Fruit fly (Drosophila melanogaster) whole organism, embryonic: ENCODE results near the gene CG7896.

ENCODE experiments used
- BEAF-32 ChIP-seq: fragments of 200-800 bp; sonication (Bioruptor generic); optimal IDR thresholded peaks from 3 replicates; lab custom pipeline; 2017; ENCODE audit warnings: missing biosample characterization, missing genetic modification characterization, mild to moderate bottlenecking, moderate library complexity, missing genetic modification reagents
- Bgb ChIP-seq: fragments of 200-800 bp; sonication (Bioruptor generic); IDR thresholded peaks from 2 replicates; pipeline ENCODE4 v1.3.6; 2022; ENCODE audit warnings: missing biosample characterization, missing genetic modification characterization; ENCODE audit not compliant: partially characterized antibody
- CG10209 ChIP-seq: fragments of 200-800 bp; sonication (Bioruptor generic); optimal IDR thresholded peaks from 3 replicates; lab custom pipeline; 2017; ENCODE audit warnings: missing biosample characterization, mild to moderate bottlenecking, missing genetic modification characterization, missing genetic modification reagents
- CG11247 ChIP-seq: fragments of 200-800 bp; sonication (Bioruptor generic); IDR thresholded peaks from 2 replicates; pipeline ENCODE4 v1.3.6; 2022; ENCODE audit warnings: missing biosample characterization, missing genetic modification characterization
- CG13287 ChIP-seq: fragments of 200-800 bp; sonication (Bioruptor generic); IDR thresholded peaks from 2 replicates; pipeline ENCODE4 v1.3.6; 2022; ENCODE audit warnings: missing biosample characterization, missing genetic modification characterization; ENCODE audit not compliant: partially characterized antibody
- CG15601 ChIP-seq: fragments of 200-800 bp; sonication (Bioruptor generic); optimal IDR thresholded peaks from 3 replicates; lab custom pipeline; 2019; ENCODE audit warnings: missing biosample characterization, mild to moderate bottlenecking, missing genetic modification characterization, moderate library complexity
- CG16813 ChIP-seq: fragments of 200-800 bp; sonication (Bioruptor generic); IDR thresholded peaks from 3 replicates; pipeline ENCODE4 v1.3.6; 2022; ENCODE audit warnings: missing biosample characterization, missing genetic modification characterization; ENCODE audit not compliant: partially characterized antibody
- CG16863 ChIP-seq: fragments of 200-800 bp; sonication (Bioruptor generic); optimal IDR thresholded peaks from 3 replicates; lab custom pipeline; 2016; ENCODE audit warnings: missing biosample characterization, missing genetic modification characterization
- CG17186 ChIP-seq: fragments of 200-800 bp; sonication (Bioruptor generic); optimal IDR thresholded peaks from 3 replicates; lab custom pipeline; 2017; ENCODE audit warnings: missing biosample characterization, missing genetic modification reagents, missing genetic modification characterization
- CG34224 ChIP-seq: fragments of 200-800 bp; sonication (Bioruptor generic); IDR thresholded peaks from 3 replicates; pipeline ENCODE4 v1.3.6; 2022; ENCODE audit warnings: missing biosample characterization, missing genetic modification characterization; ENCODE audit not compliant: partially characterized antibody
- CG3847 ChIP-seq: fragments of 200-800 bp; sonication (Bioruptor generic); IDR thresholded peaks from 2 replicates; pipeline ENCODE4 v1.3.6; 2022; ENCODE audit warnings: missing biosample characterization, missing genetic modification characterization
- CG4617 ChIP-seq: fragments of 200-800 bp; sonication (Bioruptor generic); optimal IDR thresholded peaks from 3 replicates; lab custom pipeline; 2016; ENCODE audit warnings: missing biosample characterization, missing genetic modification characterization, borderline replicate concordance
- CG6791 ChIP-seq: fragments of 200-800 bp; sonication (Bioruptor generic); IDR thresholded peaks from 3 replicates; pipeline ENCODE4 v1.3.6; 2022; ENCODE audit warnings: missing biosample characterization, missing genetic modification characterization; ENCODE audit not compliant: partially characterized antibody
- CG7963 ChIP-seq: fragments of 200-800 bp; sonication (Bioruptor generic); IDR thresholded peaks from 3 replicates; pipeline ENCODE4 v1.3.6; 2022; ENCODE audit warnings: missing biosample characterization, missing genetic modification characterization; ENCODE audit not compliant: partially characterized antibody
- CG9797 ChIP-seq: fragments of 200-800 bp; sonication (Bioruptor generic); optimal IDR thresholded peaks from 3 replicates; lab custom pipeline; 2018; ENCODE audit warnings: missing biosample characterization, mild to moderate bottlenecking, missing genetic modification characterization
- Dll ChIP-seq: fragments of 200-800 bp; sonication (Bioruptor generic); IDR thresholded peaks from 4 replicates; pipeline ENCODE4 v1.3.6; 2022; ENCODE audit warnings: missing biosample characterization, missing genetic modification characterization; ENCODE audit not compliant: partially characterized antibody
- Dp ChIP-seq: fragments of 200-800 bp; sonication (Bioruptor generic); optimal IDR thresholded peaks from 2 replicates; lab custom pipeline; 2018; ENCODE audit warnings: missing biosample characterization, mild to moderate bottlenecking, missing genetic modification characterization, moderate library complexity
- Dref ChIP-seq: fragments of 200-800 bp; sonication (Bioruptor generic); IDR thresholded peaks from 2 replicates; pipeline ENCODE4 v1.3.6; 2022; ENCODE audit warnings: missing biosample characterization, missing genetic modification characterization
- E2f2 ChIP-seq: fragments of 200-800 bp; sonication (Bioruptor generic); IDR thresholded peaks from 2 replicates; pipeline ENCODE4 v1.3.6; 2022; ENCODE audit warnings: missing biosample characterization, missing genetic modification characterization
- Ets97D ChIP-seq: fragments of 200-800 bp; sonication (Bioruptor generic); optimal IDR thresholded peaks from 3 replicates; lab custom pipeline; 2016; ENCODE audit warnings: missing biosample characterization, missing genetic modification characterization
- HLH4C ChIP-seq: fragments of 200-800 bp; sonication (Bioruptor generic); IDR thresholded peaks from 3 replicates; pipeline ENCODE4 v1.3.6; 2022; ENCODE audit warnings: missing biosample characterization, missing genetic modification characterization; ENCODE audit not compliant: partially characterized antibody
- HmgZ ChIP-seq: fragments of 200-800 bp; sonication (Bioruptor generic); optimal IDR thresholded peaks from 2 replicates; lab custom pipeline; 2018; ENCODE audit warnings: missing biosample characterization, mild to moderate bottlenecking, missing genetic modification characterization
- MBD-R2 ChIP-seq: fragments of 200-800 bp; sonication (Bioruptor generic); IDR thresholded peaks from 2 replicates; pipeline ENCODE4 v1.3.6; 2022; ENCODE audit warnings: missing biosample characterization, missing genetic modification characterization
- Myb ChIP-seq: fragments of 200-800 bp; sonication (Bioruptor generic); optimal IDR thresholded peaks from 2 replicates; lab custom pipeline; 2016; ENCODE audit warnings: missing biosample characterization, missing genetic modification characterization
- Sin3A ChIP-seq: fragments of >200 bp; optimal IDR thresholded peaks from 2 replicates; lab custom pipeline; 2018
- Sry-δ ChIP-seq: fragments of 200-800 bp; sonication (Bioruptor generic); optimal IDR thresholded peaks from 2 replicates; lab custom pipeline; 2016; ENCODE audit warnings: missing biosample characterization, missing genetic modification characterization
- TFAM ChIP-seq: fragments of 200-800 bp; sonication (Bioruptor generic); optimal IDR thresholded peaks from 2 replicates; lab custom pipeline; 2017; ENCODE audit warnings: missing biosample characterization, missing genetic modification characterization, inconsistent platforms
- YL-1 ChIP-seq: fragments of 200-800 bp; sonication (Bioruptor generic); optimal IDR thresholded peaks from 3 replicates; lab custom pipeline; 2017; ENCODE audit warnings: missing biosample characterization, mild to moderate bottlenecking, missing genetic modification characterization
- amos ChIP-seq: fragments of 200-800 bp; sonication (Bioruptor generic); IDR thresholded peaks from 2 replicates; pipeline ENCODE4 v1.3.6; 2022; ENCODE audit warnings: missing biosample characterization, missing genetic modification characterization; ENCODE audit not compliant: partially characterized antibody
- bbx ChIP-seq: fragments of 200-800 bp; sonication (Bioruptor generic); IDR thresholded peaks from 2 replicates; pipeline ENCODE4 v1.3.6; 2022; ENCODE audit warnings: missing biosample characterization, missing genetic modification characterization; ENCODE audit not compliant: partially characterized antibody
- bigmax ChIP-seq: fragments of 200-800 bp; sonication (Bioruptor generic); optimal IDR thresholded peaks from 2 replicates; lab custom pipeline; 2018; ENCODE audit warnings: missing biosample characterization, mild to moderate bottlenecking, missing genetic modification characterization
- chinmo ChIP-seq: fragments of 200-800 bp; sonication (Bioruptor generic); IDR thresholded peaks from 4 replicates; pipeline ENCODE4 v1.3.6; 2022; ENCODE audit warnings: missing biosample characterization, missing genetic modification characterization; ENCODE audit not compliant: partially characterized antibody
- ci ChIP-seq: fragments of 200-800 bp; sonication (Bioruptor generic); IDR thresholded peaks from 3 replicates; pipeline ENCODE4 v1.3.6; 2022; ENCODE audit warnings: missing biosample characterization, missing genetic modification characterization
- dpn ChIP-seq, 2 experiments: fragments of 200-800 bp; sonication (Bioruptor generic); optimal IDR thresholded peaks; 3 replicates each; lab custom pipeline; 2016; ENCODE audit warnings: missing biosample characterization in 2 of 2, missing genetic modification characterization in 2 of 2
- gcm2 ChIP-seq: fragments of 200-800 bp; sonication (Bioruptor generic); optimal IDR thresholded peaks from 2 replicates; lab custom pipeline; 2016; ENCODE audit warnings: missing biosample characterization, missing genetic modification characterization
- gfzf ChIP-seq: fragments of 200-800 bp; sonication (Bioruptor generic); optimal IDR thresholded peaks from 2 replicates; lab custom pipeline; 2016; ENCODE audit warnings: missing biosample characterization, mild to moderate bottlenecking, missing genetic modification characterization, moderate library complexity
- hbn ChIP-seq: fragments of 200-800 bp; sonication (Bioruptor generic); IDR thresholded peaks from 2 replicates; pipeline ENCODE4 v1.3.6; 2022; ENCODE audit warnings: missing biosample characterization, missing genetic modification characterization; ENCODE audit not compliant: partially characterized antibody
- inv ChIP-seq: fragments of 200-800 bp; sonication (Bioruptor generic); IDR thresholded peaks from 2 replicates; pipeline ENCODE4 v1.3.6; 2022; ENCODE audit warnings: missing biosample characterization, missing genetic modification characterization; ENCODE audit not compliant: partially characterized antibody
- knrl ChIP-seq: fragments of 200-800 bp; sonication (Bioruptor generic); IDR thresholded peaks from 3 replicates; pipeline ENCODE4 v1.3.6; 2022; ENCODE audit warnings: missing biosample characterization, missing genetic modification characterization; ENCODE audit not compliant: partially characterized antibody
- org-1 ChIP-seq: fragments of 200-800 bp; sonication (Bioruptor generic); optimal IDR thresholded peaks from 2 replicates; lab custom pipeline; 2017; ENCODE audit warnings: missing biosample characterization, missing genetic modification characterization
- pfk ChIP-seq: fragments of 200-800 bp; sonication (Bioruptor generic); optimal IDR thresholded peaks from 2 replicates; lab custom pipeline; 2018; ENCODE audit warnings: missing biosample characterization, mild to moderate bottlenecking, missing genetic modification characterization, moderate library complexity
- pzg ChIP-seq: fragments of 200-800 bp; sonication (Bioruptor generic); optimal IDR thresholded peaks from 3 replicates; lab custom pipeline; 2018; ENCODE audit warnings: missing biosample characterization, mild to moderate bottlenecking, missing genetic modification characterization, moderate library complexity
- sisA ChIP-seq: fragments of 200-800 bp; sonication (Bioruptor generic); IDR thresholded peaks from 2 replicates; pipeline ENCODE4 v1.3.6; 2022; ENCODE audit warnings: missing biosample characterization, missing genetic modification characterization
- sna ChIP-seq: fragments of 200-800 bp; sonication (Bioruptor generic); IDR thresholded peaks from 2 replicates; pipeline ENCODE4 v1.3.6; 2022; ENCODE audit warnings: missing biosample characterization, missing genetic modification characterization; ENCODE audit not compliant: partially characterized antibody
- stwl ChIP-seq: fragments of 200-800 bp; sonication (Bioruptor generic); optimal IDR thresholded peaks from 3 replicates; lab custom pipeline; 2018; ENCODE audit warnings: missing biosample characterization, mild to moderate bottlenecking, missing genetic modification characterization, moderate library complexity
- trem ChIP-seq: fragments of 200-800 bp; optimal IDR thresholded peaks from 3 replicates; lab custom pipeline; 2019; ENCODE audit warnings: missing biosample characterization, mild to moderate bottlenecking, missing genetic modification characterization, moderate library complexity
- unc-4 ChIP-seq: fragments of 200-800 bp; sonication (Bioruptor generic); IDR thresholded peaks from 2 replicates; pipeline ENCODE4 v1.3.6; 2022; ENCODE audit warnings: missing biosample characterization, missing genetic modification characterization; ENCODE audit not compliant: partially characterized antibody
- unpg ChIP-seq: fragments of 200-800 bp; sonication (Bioruptor generic); optimal IDR thresholded peaks from 3 replicates; lab custom pipeline; 2018; ENCODE audit warnings: missing biosample characterization, mild to moderate bottlenecking, missing genetic modification characterization, moderate library complexity

CG7896 gene

DNA sequence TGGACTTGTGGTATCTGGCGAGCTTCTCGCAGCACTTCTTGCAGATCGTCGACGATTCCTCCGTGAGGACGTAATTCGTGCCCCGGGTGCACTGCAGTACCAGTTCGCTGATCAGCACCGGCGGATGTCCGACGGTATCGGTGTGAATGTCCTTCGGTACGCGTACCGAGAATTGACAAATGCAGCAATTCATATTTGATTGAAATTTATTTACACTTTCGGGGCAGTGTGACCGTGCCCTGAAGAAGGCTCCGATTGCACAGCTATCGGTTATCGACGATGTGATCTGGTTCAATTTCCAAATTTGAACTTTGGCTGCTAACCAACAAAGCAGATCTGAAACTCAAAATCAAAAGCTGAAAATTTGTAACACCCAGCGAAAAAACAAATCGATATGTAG is 53.4 kb downstream of the CG7896 start, which contains the start of gene ZIPIC (continued):
- TF ChIP-seq unc-4 (GFP tag; lab: Robert Waterston, UW) (peak; percentile 58), Ets97D (GFP tag; lab: Kevin White, UChicago) (peak; percentile 8), pzg (peak; percentile 67), unpg (no peak), knrl (GFP tag; lab: Robert Waterston, UW) (peak; percentile 36; the same call in 1 of the 3 replicates), CG4617 (GFP tag; lab: Kevin White, UChicago) (peak; percentile 84), stwl (tag; lab: Kevin White, UChicago) (peak; percentile 65), Sin3A (peak; percentile 56), Dp (GFP tag; lab: Kevin White, UChicago) (peak; percentile 80), trem (tag; lab: Kevin White, UChicago) (peak; percentile 49), CG3847 (GFP tag; lab: Robert Waterston, UW) (0 out of 2 replicates have a peak, but pooled peaks have one; percentile 20), CG13287 (peak; percentile 74), YL-1 (peak; percentile 70), CG34224 (GFP tag; lab: Robert Waterston, UW) (peak; percentile 69), CG10209 (GFP tag; lab: Kevin White, UChicago) (no peak), amos (GFP tag; lab: Robert Waterston, UW) (peak; percentile 61; the same call in 1 of the 2 replicates), TFAM (GFP tag; lab: Kevin White, UChicago) (no peak), CG11247 (GFP tag; lab: Robert Waterston, UW) (no peak), bigmax (GFP tag; lab: Kevin White, UChicago) (peak; percentile 30), bbx (GFP tag; lab: Robert Waterston, UW) (peak; percentile 52), CG9797 (GFP tag; lab: Kevin White, UChicago) (peak; percentile 64), CG6791 (GFP tag; lab: Robert Waterston, UW) (peak; percentile 67), Myb (peak; percentile 84), chinmo (peak; percentile 44; the same call in 1 of the 4 replicates), Dll (peak; percentile 53; the same call in 1 of the 4 replicates), E2f2 (peak; percentile 87), CG16813 (GFP tag; lab: Robert Waterston, UW) (peak; percentile 56; the same call in 2 of the 3 replicates), gcm2 (no peak), pfk (GFP tag; lab: Kevin White, UChicago) (no peak), org-1 (GFP tag; lab: Kevin White, UChicago) (no peak), ci (GFP tag; lab: Robert Waterston, UW) (0 out of 3 replicates have a peak, but pooled peaks have one; percentile 6), CG7963 (0 out of 3 replicates have a peak, but pooled peaks have one; percentile 7), CG15601 (tag; lab: Kevin White, UChicago) (peak; percentile 16), HLH4C (GFP tag; lab: Robert Waterston, UW) (peak; percentile 74), gfzf (GFP tag; lab: Kevin White, UChicago) (peak; percentile 50), Sry-δ (GFP tag; lab: Kevin White, UChicago) (peak; percentile 61), MBD-R2 (GFP tag; lab: Robert Waterston, UW) (peak; percentile 94), CG17186 (GFP tag; lab: Kevin White, UChicago) (peak; percentile 23), inv (GFP tag; lab: Robert Waterston, UW) (peak; percentile 27), HmgZ (peak; percentile 18), dpn (GFP tag; optimal IDR thresholded peaks at IDR 0.05; lab: Kevin White, UChicago) (no peak), sna (peak; percentile 61; the same call in 1 of the 2 replicates), BEAF-32 (peak; percentile 49), CG16863 (GFP tag; lab: Kevin White, UChicago) (no peak), Bgb (GFP tag; lab: Robert Waterston, UW) (peak; percentile 46), hbn (GFP tag; lab: Robert Waterston, UW) (peak; percentile 55; the same call in 1 of the 2 replicates), sisA (GFP tag; lab: Robert Waterston, UW) (no peak), Dref (GFP tag; lab: Robert Waterston, UW) (peak; percentile 80)
- TF ChIP-seq, all 482 proteins: peak for 44
